Worm (Caenorhabditis elegans): ENCODE data around the gene F09F9.5.

- TF ChIP-seq skn-1 (tag; optimal IDR thresholded peaks at IDR 0.05) (no peak), nhr-77 (tag; optimal IDR thresholded peaks at IDR 0.05) (no peak), unc-62 (GFP tag; optimal IDR thresholded peaks at IDR 0.05) (no peak), tbx-2 (tag; optimal IDR thresholded peaks at IDR 0.05) (no peak), fkh-10 (GFP tag; optimal IDR thresholded peaks at IDR 0.05) (no peak), nhr-25 (tag; optimal IDR thresholded peaks at IDR 0.05) (peak; percentile 87), nhr-43 (tag; optimal IDR thresholded peaks at IDR 0.05; ENCODE audit: poor library complexity, severe bottlenecking) (peak; percentile 25)
Observed at ce11 chrX:4144136-4144781, 26.5 kb downstream of the F09F9.5 start.
